Fruit fly (Drosophila melanogaster) whole organism, prepupa: Measurements from ENCODE around the gene CG9133.

Experiments
- CG10631 ChIP-seq: fragments of 200-800 bp; sonication (Bioruptor generic); optimal IDR thresholded peaks from 2 replicates; lab custom pipeline; 2016; ENCODE audit warnings: missing biosample characterization, missing genetic modification characterization
- CG11294 ChIP-seq: fragments of 200-800 bp; sonication (Bioruptor generic); IDR thresholded peaks from 2 replicates; pipeline ENCODE4 v1.3.6; 2022; ENCODE audit warnings: missing biosample characterization, missing genetic modification characterization
- CG15336 ChIP-seq: fragments of 200-800 bp; sonication (Bioruptor generic); IDR thresholded peaks from 2 replicates; pipeline ENCODE4 v1.3.6; 2022; ENCODE audit warnings: missing biosample characterization, missing genetic modification characterization
- CG1621 ChIP-seq: fragments of 200-800 bp; sonication (Bioruptor generic); optimal IDR thresholded peaks from 3 replicates; lab custom pipeline; 2018; ENCODE audit warnings: missing biosample characterization, mild to moderate bottlenecking, missing genetic modification characterization
- CG16779 ChIP-seq: fragments of 200-800 bp; sonication (Bioruptor generic); optimal IDR thresholded peaks from 3 replicates; lab custom pipeline; 2017; ENCODE audit warnings: missing biosample characterization, mild to moderate bottlenecking, missing genetic modification characterization
- CG31627 ChIP-seq: fragments of 200-800 bp; sonication (Bioruptor generic); optimal IDR thresholded peaks from 3 replicates; lab custom pipeline; 2016; ENCODE audit warnings: missing biosample characterization, missing genetic modification characterization
- CG32006 ChIP-seq: fragments of 200-800 bp; sonication (Bioruptor generic); optimal IDR thresholded peaks from 3 replicates; lab custom pipeline; 2017; ENCODE audit warnings: missing biosample characterization, mild to moderate bottlenecking, missing genetic modification characterization
- CG3919 ChIP-seq: fragments of 200-800 bp; sonication (Bioruptor generic); optimal IDR thresholded peaks from 3 replicates; lab custom pipeline; 2016; ENCODE audit warnings: missing biosample characterization, missing genetic modification characterization
- CG4318 ChIP-seq: fragments of 200-800 bp; sonication (Bioruptor generic); optimal IDR thresholded peaks from 3 replicates; lab custom pipeline; 2017; ENCODE audit warnings: missing biosample characterization, mild to moderate bottlenecking, missing genetic modification characterization
- CG6163 ChIP-seq: fragments of 200-800 bp; sonication (Bioruptor generic); IDR thresholded peaks from 3 replicates; pipeline ENCODE4 v1.3.6; 2022; ENCODE audit warnings: missing biosample characterization, missing genetic modification characterization
- CG6276 ChIP-seq: fragments of 200-800 bp; sonication (Bioruptor generic); optimal IDR thresholded peaks from 2 replicates; lab custom pipeline; 2017; ENCODE audit warnings: missing biosample characterization, mild to moderate bottlenecking, missing genetic modification characterization
- CG6792 ChIP-seq: fragments of 200-800 bp; sonication (Bioruptor generic); optimal IDR thresholded peaks from 3 replicates; lab custom pipeline; 2016; ENCODE audit warnings: missing biosample characterization, missing genetic modification characterization
- CG6808 ChIP-seq: fragments of 200-800 bp; sonication (Bioruptor generic); optimal IDR thresholded peaks from 3 replicates; lab custom pipeline; 2017; ENCODE audit warnings: missing biosample characterization, missing genetic modification characterization, mild to moderate bottlenecking, moderate library complexity, missing genetic modification reagents
- CG6854 ChIP-seq: fragments of 200-800 bp; sonication (Bioruptor generic); optimal IDR thresholded peaks from 2 replicates; lab custom pipeline; 2017; ENCODE audit warnings: missing biosample characterization, mild to moderate bottlenecking, missing genetic modification characterization
- CG8119 ChIP-seq: fragments of 200-800 bp; sonication (Bioruptor generic); IDR thresholded peaks from 3 replicates; pipeline ENCODE4 v1.3.6; 2022; ENCODE audit warnings: missing biosample characterization, missing genetic modification characterization
- CG9139 ChIP-seq: fragments of 200-800 bp; sonication (Bioruptor generic); optimal IDR thresholded peaks from 3 replicates; lab custom pipeline; 2017; ENCODE audit warnings: missing biosample characterization, mild to moderate bottlenecking, missing genetic modification characterization
- Eip78C ChIP-seq: fragments of 200-800 bp; sonication (Bioruptor generic); peaks from one replicate; lab custom pipeline; 2016; ENCODE audit warnings: missing biosample characterization, missing genetic modification characterization
- Ets96B ChIP-seq: fragments of 200-800 bp; optimal IDR thresholded peaks from 2 replicates; lab custom pipeline; 2019; ENCODE audit warnings: missing biosample characterization, mild to moderate bottlenecking, missing genetic modification characterization, moderate library complexity
- Gug ChIP-seq: fragments of 200-800 bp; sonication (Bioruptor generic); IDR thresholded peaks from 2 replicates; pipeline ENCODE4 v1.3.6; 2022; ENCODE audit warnings: missing biosample characterization, missing genetic modification characterization
- Lpt ChIP-seq: fragments of 200-800 bp; sonication (Bioruptor generic); optimal IDR thresholded peaks from 3 replicates; lab custom pipeline; 2016; ENCODE audit warnings: missing biosample characterization, missing genetic modification characterization
- OdsH ChIP-seq: fragments of 200-800 bp; sonication (Bioruptor generic); optimal IDR thresholded peaks from 3 replicates; lab custom pipeline; 2016; ENCODE audit warnings: missing biosample characterization, missing genetic modification characterization
- achi ChIP-seq: fragments of 200-800 bp; sonication (Bioruptor generic); optimal IDR thresholded peaks from 3 replicates; lab custom pipeline; 2016; ENCODE audit warnings: missing biosample characterization, missing genetic modification characterization
- acj6 ChIP-seq: fragments of 200-800 bp; sonication (Bioruptor generic); optimal IDR thresholded peaks from 3 replicates; lab custom pipeline; 2016; ENCODE audit warnings: missing biosample characterization, missing genetic modification characterization
- cyc ChIP-seq: fragments of 200-800 bp; sonication (Bioruptor generic); optimal IDR thresholded peaks from 3 replicates; lab custom pipeline; 2016; ENCODE audit warnings: missing biosample characterization, missing genetic modification characterization
- dac ChIP-seq: fragments of 200-800 bp; sonication (Bioruptor generic); optimal IDR thresholded peaks from 2 replicates; lab custom pipeline; 2017; ENCODE audit warnings: missing biosample characterization, mild to moderate bottlenecking, missing genetic modification characterization
- dsx ChIP-seq: fragments of 200-800 bp; optimal IDR thresholded peaks from 3 replicates; lab custom pipeline; 2019; ENCODE audit warnings: missing biosample characterization, mild to moderate bottlenecking, missing genetic modification characterization, moderate library complexity; ENCODE audit not compliant: poor library complexity, severe bottlenecking
- eg ChIP-seq: fragments of 200-800 bp; sonication (Bioruptor generic); IDR thresholded peaks from 3 replicates; pipeline ENCODE4 v1.3.6; 2022; ENCODE audit warnings: missing biosample characterization, missing genetic modification characterization
- fd85E ChIP-seq: fragments of 200-800 bp; sonication (Bioruptor generic); optimal IDR thresholded peaks from 3 replicates; lab custom pipeline; 2016; ENCODE audit warnings: missing biosample characterization, missing genetic modification characterization
- fkh ChIP-seq: fragments of 200-800 bp; sonication (Bioruptor generic); optimal IDR thresholded peaks from 3 replicates; lab custom pipeline; 2017; ENCODE audit warnings: missing biosample characterization, mild to moderate bottlenecking, missing genetic modification characterization, moderate library complexity
- lz ChIP-seq: fragments of 200-800 bp; sonication (Bioruptor generic); optimal IDR thresholded peaks from 3 replicates; lab custom pipeline; 2016; ENCODE audit warnings: missing biosample characterization, missing genetic modification characterization
- net ChIP-seq: fragments of 200-800 bp; sonication (Bioruptor generic); optimal IDR thresholded peaks from 3 replicates; lab custom pipeline; 2016; ENCODE audit warnings: missing biosample characterization, missing genetic modification characterization
- salr ChIP-seq, 2 experiments: fragments of 200-800 bp; sonication (Bioruptor generic); optimal IDR thresholded peaks; 3 replicates each; lab custom pipeline; 2016 to 2018; ENCODE audit warnings: missing biosample characterization in 2 of 2, missing genetic modification characterization in 2 of 2, mild to moderate bottlenecking in 1 of 2
- ss ChIP-seq, 2 experiments: fragments of 200-800 bp; sonication (Bioruptor generic); optimal IDR thresholded peaks; 2 replicates in 1 of 2; 3 replicates in 1 of 2; lab custom pipeline; 2017 to 2018; ENCODE audit warnings: mild to moderate bottlenecking in 2 of 2, missing biosample characterization in 2 of 2, missing genetic modification characterization in 2 of 2, moderate library complexity in 1 of 2
- svp ChIP-seq: fragments of 200-800 bp; sonication (Bioruptor generic); peaks from one replicate; lab custom pipeline; 2016; ENCODE audit warnings: missing biosample characterization, missing genetic modification characterization
- topi ChIP-seq: fragments of 200-800 bp; sonication (Bioruptor generic); optimal IDR thresholded peaks from 3 replicates; lab custom pipeline; 2016; ENCODE audit warnings: missing biosample characterization, missing genetic modification characterization

CG9133 gene

dm6 chr3L:1204674-1205547, 46.9 kb upstream of the CG9133 start, which contains the start of gene CG9119 (continued):
- TF ChIP-seq dsx (GFP tag; lab: Kevin White, UChicago) (peak; percentile 6), CG6808 (GFP tag; lab: Kevin White, UChicago) (no peak), net (GFP tag; lab: Kevin White, UChicago) (peak; percentile 1), lz (GFP tag; lab: Kevin White, UChicago) (peak; percentile 24), salr (GFP tag; optimal IDR thresholded peaks at IDR 0.05; lab: Kevin White, UChicago) (no peak), dac (GFP tag; lab: Kevin White, UChicago) (no peak), CG31627 (GFP tag; lab: Kevin White, UChicago) (no peak), Ets96B (tag; lab: Kevin White, UChicago) (peak; percentile 3), CG32006 (GFP tag; lab: Kevin White, UChicago) (peak; percentile 59), cyc (peak; percentile 5), CG15336 (GFP tag; lab: Robert Waterston, UW) (no peak), fd85E (no peak), CG6854 (no peak), CG8119 (peak; percentile 31; the same call in 1 of the 3 replicates), CG16779 (no peak), CG9139 (GFP tag; lab: Kevin White, UChicago) (peak; percentile 61), OdsH (GFP tag; lab: Kevin White, UChicago) (peak; percentile 27), CG6792 (GFP tag; lab: Kevin White, UChicago) (peak; percentile 29), CG4318 (GFP tag; lab: Kevin White, UChicago) (no peak), fkh (peak; percentile 27), CG6276 (peak; percentile 3), CG1621 (peak; percentile 91), CG10631 (GFP tag; lab: Kevin White, UChicago) (peak; percentile 27)

DNA sequence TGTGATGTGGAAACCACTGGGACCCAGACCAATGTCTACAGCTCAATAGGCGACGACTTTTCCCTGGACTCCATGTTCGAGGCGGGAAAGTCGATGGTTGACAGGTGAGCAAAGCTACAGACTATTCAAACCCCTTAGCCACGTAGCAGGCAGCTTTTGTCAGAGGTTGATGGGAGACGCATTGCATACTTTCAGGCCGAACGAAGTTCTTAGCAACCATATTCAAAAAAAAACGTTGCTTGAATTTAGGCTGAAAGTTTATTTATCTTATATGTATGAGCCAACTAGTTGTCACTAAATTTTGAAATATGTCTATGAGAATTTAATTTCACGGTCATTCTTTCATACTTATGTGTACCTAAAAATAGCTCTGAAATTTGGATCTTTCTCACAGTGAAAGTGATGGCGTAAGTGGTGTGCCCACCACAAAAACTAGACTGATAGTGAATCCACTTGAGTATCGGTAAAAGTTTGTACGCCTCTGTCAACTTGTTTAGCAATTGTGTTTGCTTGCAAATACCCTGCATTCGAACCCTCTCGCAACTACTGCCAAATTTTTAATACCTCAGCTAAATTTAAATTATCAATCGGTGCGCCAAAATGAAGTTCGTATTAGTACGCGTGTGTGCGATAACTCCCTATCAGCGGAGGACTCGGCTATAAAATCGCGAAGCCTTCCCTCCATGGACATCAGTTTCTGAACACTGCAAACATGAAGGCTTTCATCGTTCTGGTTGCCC, 45.0 kb upstream of the CG9133 start, which contains the start of gene LysB:
Gene LysB (plus strand): TSS at position 690 of the 740 bp plus-strand sequence.
- TF ChIP-seq topi (GFP tag; lab: Kevin White, UChicago) (no peak), eg (no peak), dsx (GFP tag; lab: Kevin White, UChicago) (no peak), CG3919 (GFP tag; lab: Kevin White, UChicago) (no peak), CG6792 (GFP tag; lab: Kevin White, UChicago) (no peak), fkh (peak; percentile 33), Gug (GFP tag; lab: Robert Waterston, UW) (no peak), ss (GFP tag; optimal IDR thresholded peaks at IDR 0.05; lab: Kevin White, UChicago) (no peak), acj6 (no peak)

dm6 chr3L:1208206-1208605, 43.6 kb upstream of the CG9133 start:
- TF ChIP-seq eg: 0 out of 3 replicates have a peak, but pooled peaks have one; percentile 43
- TF ChIP-seq Eip78C (GFP tag; lab: Kevin White, UChicago): peak; percentile 63
- TF ChIP-seq CG8119: peak; percentile 28; the same call in 1 of the 3 replicates
- peak; percentile 57 for TF ChIP-seq svp (GFP tag; lab: Kevin White, UChicago)
- no peak for TF ChIP-seq CG6163 (GFP tag; lab: Robert Waterston, UW)
- TF ChIP-seq acj6: no peak
- peak; percentile 4 for TF ChIP-seq net (GFP tag; lab: Kevin White, UChicago)
- no peak for TF ChIP-seq achi (GFP tag; lab: Kevin White, UChicago)
- no peak for TF ChIP-seq CG11294 (GFP tag; lab: Robert Waterston, UW)
- peak in 1 of 2 experiments; percentile 26 for TF ChIP-seq ss (GFP tag; optimal IDR thresholded peaks at IDR 0.05; lab: Kevin White, UChicago)
- peak; percentile 23 for TF ChIP-seq Lpt (GFP tag; lab: Kevin White, UChicago)
